Worm (Caenorhabditis elegans): ENCODE measurements around the gene F13D11.3.
A peak's percentile ranks its signal among the peaks of the same experiment; 100 is the strongest.

Gene F13D11.3

DNA sequence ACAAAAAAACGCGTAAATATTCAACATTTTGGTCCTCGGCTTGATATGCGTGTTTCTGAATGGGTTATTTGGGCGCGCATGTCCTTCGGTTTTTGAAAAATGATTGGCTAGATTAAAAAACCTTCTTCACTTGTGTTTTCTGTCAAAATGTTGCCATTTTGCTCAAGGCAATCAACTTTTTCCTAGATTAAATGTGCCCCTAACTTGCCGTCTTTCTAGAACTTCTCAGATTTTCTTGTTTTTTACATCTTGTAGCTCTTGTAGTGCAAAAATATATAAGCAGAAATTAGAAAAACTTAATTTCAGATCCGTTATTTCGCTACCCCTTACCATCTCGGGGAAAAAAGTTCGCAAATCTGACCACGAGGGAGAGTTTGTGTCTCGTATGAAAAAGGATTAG is 16.1 kb upstream of the F13D11.3 start, which contains the start of gene hbl-1:
TSS of gene hbl-1 (plus strand) at position 301 of the 400 bp plus-strand sequence.
- no peak for TF ChIP-seq somi-1 (GFP tag; optimal IDR thresholded peaks at IDR 0.05)

DNA sequence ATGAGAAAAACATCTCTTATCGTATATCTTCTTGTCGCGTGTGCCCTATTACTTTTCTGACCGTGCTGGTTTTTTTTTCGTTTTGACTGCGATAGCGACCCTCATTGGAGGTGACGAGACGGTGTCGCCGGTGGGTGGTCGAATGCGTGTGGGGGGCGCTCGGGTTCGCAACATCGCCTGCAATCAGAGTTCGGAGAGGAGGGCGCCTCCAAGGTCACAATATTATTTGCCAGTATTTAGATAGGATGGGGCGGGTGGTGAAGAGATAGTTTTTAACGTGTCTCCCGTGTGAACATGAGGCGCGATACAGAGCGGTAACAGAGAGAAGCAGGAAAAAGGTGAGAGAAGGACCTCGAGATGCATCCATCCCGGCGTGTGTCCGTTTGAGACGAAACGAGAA is 15.2 kb upstream of the F13D11.3 start:
- TF ChIP-seq attf-5 (GFP tag; optimal IDR thresholded peaks at IDR 0.05), result no peak
- no peak for TF ChIP-seq ceh-27 (GFP tag; optimal IDR thresholded peaks at IDR 0.05)
- no peak for TF ChIP-seq ztf-25 (GFP tag; IDR thresholded peaks at IDR 0.05)
- TF ChIP-seq zfh-2 (GFP tag; conservative IDR thresholded peaks at IDR 0.05), result peak; percentile 80
- 0 out of 2 replicates have a peak, but pooled peaks have one; percentile 32 for TF ChIP-seq nfyb-1 (GFP tag; IDR thresholded peaks at IDR 0.05)
- no peak for TF ChIP-seq akir-1 (GFP tag; optimal IDR thresholded peaks at IDR 0.05)
- TF ChIP-seq lag-1 (GFP tag; IDR thresholded peaks at IDR 0.05), result no peak
- TF ChIP-seq lsl-1 (GFP tag; optimal IDR thresholded peaks at IDR 0.05), result no peak
- no peak for TF ChIP-seq hlh-12 (tag; optimal IDR thresholded peaks at IDR 0.05)
- TF ChIP-seq mes-4 (tag; optimal IDR thresholded peaks at IDR 0.05), result no peak
- no peak for TF ChIP-seq F55B11.4 (tag; optimal IDR thresholded peaks at IDR 0.05; ENCODE audit: borderline replicate concordance, insufficient read depth)

DNA sequence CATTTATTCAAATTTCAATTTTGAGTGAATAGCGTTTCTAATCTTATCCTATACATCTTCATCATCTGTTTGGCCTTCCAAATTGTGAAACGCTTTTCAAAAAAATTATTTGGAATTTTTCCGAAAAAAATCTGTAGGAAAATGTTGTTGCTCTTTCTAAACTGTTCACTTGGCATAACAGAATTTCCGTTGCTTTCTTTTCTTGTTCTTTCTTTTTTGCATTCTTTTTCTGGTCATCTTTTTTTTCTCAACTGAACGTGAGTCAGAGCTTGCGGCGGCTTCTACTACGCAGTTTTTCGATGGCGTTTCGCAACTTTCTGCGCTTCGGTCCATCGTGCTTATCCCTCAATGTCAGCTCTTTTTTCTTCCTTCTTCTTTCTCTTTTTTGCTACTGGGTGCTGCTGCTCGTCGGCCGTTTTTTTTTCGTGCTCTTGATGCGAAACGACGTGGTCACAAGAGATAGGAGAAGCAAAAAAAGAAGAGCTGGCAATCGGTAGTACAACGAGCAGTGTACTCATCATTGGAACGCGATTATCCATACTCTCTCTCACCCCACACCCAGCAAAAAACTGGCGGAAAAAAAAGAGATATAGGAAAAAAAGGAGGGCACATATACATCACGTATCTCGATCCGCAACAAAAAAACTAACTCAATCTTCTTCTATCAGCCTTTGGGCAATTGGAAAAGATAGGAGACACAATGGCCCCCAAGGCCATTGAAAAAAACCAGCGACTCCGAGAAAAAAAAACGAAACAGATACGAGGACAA is 14.2 kb upstream of the F13D11.3 start:
- TF ChIP-seq zfh-2 (GFP tag; conservative IDR thresholded peaks at IDR 0.05), result peak; percentile 72; the same call in 1 of the 2 replicates
- TF ChIP-seq lin-54 (GFP tag; optimal IDR thresholded peaks at IDR 0.05), result no peak
- TF ChIP-seq dox-1 (GFP tag; IDR thresholded peaks at IDR 0.05), result no peak
- no peak for TF ChIP-seq cebp-1 (GFP tag; IDR thresholded peaks at IDR 0.05)
- peak; percentile 79 for TF ChIP-seq cebp-1 (tag; optimal IDR thresholded peaks at IDR 0.05)
- peak; percentile 7 for TF ChIP-seq madf-10 (tag; optimal IDR thresholded peaks at IDR 0.05)
- TF ChIP-seq somi-1 (GFP tag; optimal IDR thresholded peaks at IDR 0.05), result peak; percentile 80

- TF ChIP-seq zfh-2 (GFP tag; conservative IDR thresholded peaks at IDR 0.05) (peak; percentile 91), snpc-1.3 (tag; optimal IDR thresholded peaks at IDR 0.05; ENCODE audit: insufficient read depth) (no peak), akir-1 (GFP tag; optimal IDR thresholded peaks at IDR 0.05) (no peak), lin-26 (GFP tag; IDR thresholded peaks at IDR 0.05) (0 out of 2 replicates have a peak, but pooled peaks have one; percentile 39), nhr-27 (tag; optimal IDR thresholded peaks at IDR 0.05) (no peak), dox-1 (GFP tag; IDR thresholded peaks at IDR 0.05) (0 out of 2 replicates have a peak, but pooled peaks have one; percentile 20), egrh-3 (GFP tag; IDR thresholded peaks at IDR 0.05) (peak; percentile 60; the same call in 1 of the 2 replicates), sptf-2 (GFP tag; optimal IDR thresholded peaks at IDR 0.05) (peak; percentile 45)
These were observed 12.5 kb upstream of the F13D11.3 start for ce11 chrX:5818176-5818575.

DNA sequence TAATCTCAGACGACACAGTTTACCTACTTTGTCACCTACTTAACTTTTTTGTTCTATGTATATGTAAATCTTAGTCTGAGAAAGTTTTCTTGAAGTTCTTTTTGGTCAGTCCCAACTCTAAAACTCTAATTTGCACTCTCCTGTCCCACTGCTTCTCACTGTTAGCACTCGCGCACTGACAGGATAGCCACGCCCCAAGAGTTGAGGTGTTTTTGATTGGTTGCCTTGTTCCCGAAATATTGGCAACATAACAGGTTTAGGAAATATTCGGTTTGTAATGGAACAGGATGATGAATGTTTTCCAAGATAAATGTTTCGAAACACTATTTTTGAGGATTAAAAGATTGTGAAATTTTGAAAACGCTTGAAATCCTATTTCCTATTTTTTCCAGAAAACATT is 11.4 kb upstream of the F13D11.3 start:
- TF ChIP-seq unc-62 (GFP tag; optimal IDR thresholded peaks at IDR 0.05), result no peak
- TF ChIP-seq ekl-4 (GFP tag; IDR thresholded peaks at IDR 0.05), result no peak
- TF ChIP-seq hmg-20 (GFP tag; IDR thresholded peaks at IDR 0.05), result no peak
- TF ChIP-seq cebp-1 (GFP tag; IDR thresholded peaks at IDR 0.05), result no peak
- TF ChIP-seq cebp-1 (tag; optimal IDR thresholded peaks at IDR 0.05), result peak; percentile 11
- TF ChIP-seq ceh-100 (GFP tag; IDR thresholded peaks at IDR 0.05), result no peak
- no peak for TF ChIP-seq nfyb-1 (GFP tag; IDR thresholded peaks at IDR 0.05)
- no peak for TF ChIP-seq rcor-1 (GFP tag; IDR thresholded peaks at IDR 0.05)

- TF ChIP-seq ztf-25 (GFP tag; IDR thresholded peaks at IDR 0.05), result no peak
- TF ChIP-seq rcor-1 (GFP tag; IDR thresholded peaks at IDR 0.05), result no peak
- 0 out of 2 replicates have a peak, but pooled peaks have one; percentile 23 for TF ChIP-seq bed-2 (GFP tag; IDR thresholded peaks at IDR 0.05)
- TF ChIP-seq aptf-3 (GFP tag; IDR thresholded peaks at IDR 0.05), result 0 out of 2 replicates have a peak, but pooled peaks have one; percentile 42
- TF ChIP-seq egrh-3 (GFP tag; IDR thresholded peaks at IDR 0.05), result no peak; the same call in 1 of the 2 replicates
- no peak for TF ChIP-seq lag-1 (GFP tag; IDR thresholded peaks at IDR 0.05)
- TF ChIP-seq madf-10 (tag; optimal IDR thresholded peaks at IDR 0.05), result peak; percentile 98
- TF ChIP-seq zfh-2 (GFP tag; conservative IDR thresholded peaks at IDR 0.05), result peak; percentile 85
- TF ChIP-seq K12H6.12 (tag; optimal IDR thresholded peaks at IDR 0.05), result peak; percentile 17
- 0 out of 2 replicates have a peak, but pooled peaks have one; percentile 7 for TF ChIP-seq mcd-1 (GFP tag; IDR thresholded peaks at IDR 0.05)
These were observed 10.6 kb upstream of the F13D11.3 start for ce11 chrX:5816346-5816745.

All from whole organism, young adult.